Fruit fly (Drosophila melanogaster) whole organism, embryonic: Measurements from ENCODE around the gene CBP.

ENCODE experiments used
- Adf1 ChIP-seq: fragments of 200-800 bp; sonication (Bioruptor generic); IDR thresholded peaks from 2 replicates; pipeline ENCODE4 v1.3.6; 2022; ENCODE audit warnings: missing biosample characterization, missing genetic modification characterization
- CG1024 ChIP-seq: fragments of 200-800 bp; sonication (Bioruptor generic); IDR thresholded peaks from 2 replicates; pipeline ENCODE4 v1.3.6; 2022; ENCODE audit warnings: missing biosample characterization, missing genetic modification characterization
- CG10654 ChIP-seq: fragments of 200-800 bp; sonication (Bioruptor generic); optimal IDR thresholded peaks from 2 replicates; lab custom pipeline; 2016; ENCODE audit warnings: missing biosample characterization, missing genetic modification characterization
- CG11696 ChIP-seq: fragments of 200-800 bp; sonication (Bioruptor generic); IDR thresholded peaks from 2 replicates; pipeline ENCODE4 v1.3.6; 2022; ENCODE audit warnings: missing biosample characterization, missing genetic modification characterization
- CG12744 ChIP-seq: fragments of 200-800 bp; sonication (Bioruptor generic); optimal IDR thresholded peaks from 2 replicates; lab custom pipeline; 2016; ENCODE audit warnings: missing biosample characterization, missing genetic modification characterization
- CG14050 ChIP-seq: fragments of 200-800 bp; sonication (Bioruptor generic); IDR thresholded peaks from 3 replicates; pipeline ENCODE4 v1.3.6; 2022; ENCODE audit warnings: missing biosample characterization, missing genetic modification characterization
- CG14441 ChIP-seq: fragments of 200-800 bp; sonication (Bioruptor generic); IDR thresholded peaks from 2 replicates; pipeline ENCODE4 v1.3.6; 2022; ENCODE audit warnings: missing biosample characterization, missing genetic modification characterization
- CG2712 ChIP-seq: fragments of 200-800 bp; optimal IDR thresholded peaks from 3 replicates; lab custom pipeline; 2019; ENCODE audit warnings: missing biosample characterization, mild to moderate bottlenecking, missing genetic modification characterization, moderate library complexity
- CG30020 ChIP-seq: fragments of 200-800 bp; optimal IDR thresholded peaks from 2 replicates; lab custom pipeline; 2019; ENCODE audit warnings: missing biosample characterization, mild to moderate bottlenecking, missing genetic modification characterization, moderate library complexity
- CG3163 ChIP-seq: fragments of 200-800 bp; sonication (Bioruptor generic); optimal IDR thresholded peaks from 3 replicates; lab custom pipeline; 2016; ENCODE audit warnings: missing biosample characterization, missing genetic modification characterization
- CG34376 ChIP-seq: fragments of 200-800 bp; sonication (Bioruptor generic); optimal IDR thresholded peaks from 2 replicates; lab custom pipeline; 2018; ENCODE audit warnings: missing biosample characterization, mild to moderate bottlenecking, missing genetic modification characterization
- CG3995 ChIP-seq: fragments of 200-800 bp; sonication (Bioruptor generic); optimal IDR thresholded peaks from 3 replicates; lab custom pipeline; 2016; ENCODE audit warnings: missing biosample characterization, missing genetic modification characterization
- CG4820 ChIP-seq: fragments of 200-800 bp; sonication (Bioruptor generic); optimal IDR thresholded peaks from 3 replicates; lab custom pipeline; 2016; ENCODE audit warnings: missing biosample characterization, missing genetic modification characterization
- CG5953 ChIP-seq: fragments of 200-800 bp; sonication (Bioruptor generic); IDR thresholded peaks from 2 replicates; pipeline ENCODE4 v1.3.6; 2022; ENCODE audit warnings: missing biosample characterization, missing genetic modification characterization
- CG7271 ChIP-seq: fragments of 200-800 bp; sonication (Bioruptor generic); optimal IDR thresholded peaks from 2 replicates; lab custom pipeline; 2018; ENCODE audit warnings: missing biosample characterization, mild to moderate bottlenecking, missing genetic modification characterization, moderate library complexity
- CG7357 ChIP-seq: fragments of 200-800 bp; sonication (Bioruptor generic); IDR thresholded peaks from 3 replicates; pipeline ENCODE4 v1.3.6; 2022; ENCODE audit warnings: missing biosample characterization, missing genetic modification characterization
- CG7556 ChIP-seq: fragments of 200-800 bp; sonication (Bioruptor generic); optimal IDR thresholded peaks from 2 replicates; lab custom pipeline; 2017; ENCODE audit warnings: missing biosample characterization, mild to moderate bottlenecking, missing genetic modification characterization
- CG9215 ChIP-seq: fragments of 200-800 bp; sonication (Bioruptor generic); IDR thresholded peaks from 2 replicates; pipeline ENCODE4 v1.3.6; 2022; ENCODE audit warnings: missing biosample characterization, missing genetic modification characterization
- CkIIα-i1 ChIP-seq: fragments of 200-800 bp; sonication (Bioruptor generic); IDR thresholded peaks from 2 replicates; pipeline ENCODE4 v1.3.6; 2022; ENCODE audit warnings: missing biosample characterization, missing genetic modification characterization
- CrebB ChIP-seq: fragments of 200-800 bp; sonication (Bioruptor generic); optimal IDR thresholded peaks from 3 replicates; lab custom pipeline; 2018; ENCODE audit warnings: missing biosample characterization, mild to moderate bottlenecking, missing genetic modification characterization
- D19B ChIP-seq: fragments of 200-800 bp; sonication (Bioruptor generic); optimal IDR thresholded peaks from 2 replicates; lab custom pipeline; 2017; ENCODE audit warnings: missing biosample characterization, mild to moderate bottlenecking, missing genetic modification characterization
- Deaf1 ChIP-seq: fragments of 200-800 bp; optimal IDR thresholded peaks from 3 replicates; lab custom pipeline; 2019; ENCODE audit warnings: missing biosample characterization, mild to moderate bottlenecking, missing genetic modification characterization, moderate library complexity
- Eip74EF ChIP-seq, 2 experiments: fragments of 200-800 bp in 1 of 2; fragments of >200 bp in 1 of 2; sonication (Bioruptor generic) in 1 of 2; optimal IDR thresholded peaks; 2 replicates each; lab custom pipeline; 2017 to 2019; ENCODE audit warnings: missing biosample characterization in 2 of 2, missing genetic modification characterization in 2 of 2, mild to moderate bottlenecking in 1 of 2, moderate library complexity in 1 of 2
- Ets65A ChIP-seq: fragments of 200-800 bp; sonication (Bioruptor generic); peaks from one replicate; lab custom pipeline; 2016; ENCODE audit warnings: missing biosample characterization, missing genetic modification characterization
- Fer3 ChIP-seq: fragments of 200-800 bp; sonication (Bioruptor generic); optimal IDR thresholded peaks from 2 replicates; lab custom pipeline; 2018; ENCODE audit warnings: missing biosample characterization, mild to moderate bottlenecking, missing genetic modification characterization, moderate library complexity
- GATAe ChIP-seq: fragments of 200-800 bp; sonication (Bioruptor generic); conservative IDR thresholded peaks from 2 replicates; pipeline ENCODE4 v1.3.6; 2022; ENCODE audit warnings: missing biosample characterization, missing genetic modification characterization
- HLH3B ChIP-seq: fragments of 200-800 bp; sonication (Bioruptor generic); IDR thresholded peaks from 2 replicates; pipeline ENCODE4 v1.3.6; 2022; ENCODE audit warnings: missing biosample characterization, missing genetic modification characterization
- Hand ChIP-seq: fragments of 200-800 bp; sonication (Bioruptor generic); optimal IDR thresholded peaks from 2 replicates; lab custom pipeline; 2017; ENCODE audit warnings: mild to moderate bottlenecking, missing biosample characterization, missing genetic modification reagents, missing genetic modification characterization
- Hey ChIP-seq: fragments of 200-800 bp; sonication (Bioruptor generic); optimal IDR thresholded peaks from 3 replicates; lab custom pipeline; 2018; ENCODE audit warnings: missing biosample characterization, mild to moderate bottlenecking, missing genetic modification characterization
- HmgD ChIP-seq: fragments of 200-800 bp; sonication (Bioruptor generic); optimal IDR thresholded peaks from 3 replicates; lab custom pipeline; 2016; ENCODE audit warnings: missing biosample characterization, missing genetic modification characterization
- Hr51 ChIP-seq, 2 experiments: fragments of 200-800 bp; sonication (Bioruptor generic); optimal IDR thresholded peaks; 2 replicates in 1 of 2; 3 replicates in 1 of 2; lab custom pipeline; 2016 to 2018; ENCODE audit warnings: missing biosample characterization in 2 of 2, missing genetic modification characterization in 2 of 2, mild to moderate bottlenecking in 1 of 2, moderate library complexity in 1 of 2
- Jarid2 ChIP-seq: fragments of 200-800 bp; sonication (Bioruptor generic); optimal IDR thresholded peaks from 3 replicates; lab custom pipeline; 2017; ENCODE audit warnings: mild to moderate bottlenecking, missing biosample characterization, missing genetic modification reagents, missing genetic modification characterization
- Med ChIP-seq: fragments of 200-800 bp; sonication (Bioruptor generic); peaks from one replicate; lab custom pipeline; 2016; ENCODE audit warnings: missing biosample characterization, missing genetic modification characterization, mild to moderate bottlenecking, inconsistent platforms, moderate library complexity
- Ssrp ChIP-seq: fragments of 200-800 bp; sonication (Bioruptor generic); optimal IDR thresholded peaks from 2 replicates; lab custom pipeline; 2018; ENCODE audit warnings: missing biosample characterization, mild to moderate bottlenecking, missing genetic modification characterization, moderate library complexity
- Usf ChIP-seq: fragments of 200-800 bp; sonication (Bioruptor generic); optimal IDR thresholded peaks from 2 replicates; lab custom pipeline; 2017; ENCODE audit warnings: missing genotype, missing biosample characterization, missing genetic modification characterization
- cg ChIP-seq: fragments of 200-800 bp; sonication (Bioruptor generic); optimal IDR thresholded peaks from 3 replicates; lab custom pipeline; 2019; ENCODE audit warnings: missing biosample characterization, mild to moderate bottlenecking, missing genetic modification characterization, moderate library complexity
- dati ChIP-seq: fragments of 200-800 bp; sonication (Bioruptor generic); IDR thresholded peaks from 2 replicates; pipeline ENCODE4 v1.3.6; 2022; ENCODE audit warnings: missing biosample characterization, missing genetic modification characterization
- ems ChIP-seq: fragments of 200-800 bp; sonication (Bioruptor generic); optimal IDR thresholded peaks from 3 replicates; lab custom pipeline; 2016; ENCODE audit warnings: missing biosample characterization, missing genetic modification characterization
- eyg ChIP-seq: fragments of 200-800 bp; sonication (Bioruptor generic); optimal IDR thresholded peaks from 3 replicates; lab custom pipeline; 2016; ENCODE audit warnings: missing biosample characterization, missing genetic modification characterization
- gcm2 ChIP-seq: fragments of 200-800 bp; sonication (Bioruptor generic); optimal IDR thresholded peaks from 2 replicates; lab custom pipeline; 2016; ENCODE audit warnings: missing biosample characterization, missing genetic modification characterization
- gem ChIP-seq: fragments of 200-800 bp; sonication (Bioruptor generic); optimal IDR thresholded peaks from 2 replicates; lab custom pipeline; 2019; ENCODE audit warnings: missing biosample characterization, mild to moderate bottlenecking, missing genetic modification characterization, moderate library complexity
- inv ChIP-seq: fragments of 200-800 bp; sonication (Bioruptor generic); IDR thresholded peaks from 2 replicates; pipeline ENCODE4 v1.3.6; 2022; ENCODE audit warnings: missing biosample characterization, missing genetic modification characterization; ENCODE audit not compliant: partially characterized antibody
- nmo ChIP-seq: fragments of 200-800 bp; sonication (Bioruptor generic); optimal IDR thresholded peaks from 2 replicates; lab custom pipeline; 2018; ENCODE audit warnings: missing biosample characterization, mild to moderate bottlenecking, missing genetic modification characterization, moderate library complexity
- pho ChIP-seq: fragments of 200-800 bp; sonication (Bioruptor generic); optimal IDR thresholded peaks from 2 replicates; lab custom pipeline; 2016; ENCODE audit warnings: missing biosample characterization, missing genetic modification characterization
- pros ChIP-seq: fragments of 200-800 bp; sonication (Bioruptor generic); optimal IDR thresholded peaks from 3 replicates; lab custom pipeline; 2019; ENCODE audit warnings: missing biosample characterization, mild to moderate bottlenecking, missing genetic modification characterization, moderate library complexity
- run ChIP-seq: fragments of 200-800 bp; sonication (Bioruptor generic); optimal IDR thresholded peaks from 3 replicates; lab custom pipeline; 2018; ENCODE audit warnings: missing biosample characterization, mild to moderate bottlenecking, missing genetic modification characterization
- sens-2 ChIP-seq: fragments of 200-800 bp; sonication (Bioruptor generic); IDR thresholded peaks from 2 replicates; pipeline ENCODE4 v1.3.6; 2022; ENCODE audit warnings: missing biosample characterization, missing genetic modification characterization
- slbo ChIP-seq: fragments of 200-800 bp; sonication (Bioruptor generic); IDR thresholded peaks from 2 replicates; pipeline ENCODE4 v1.3.6; 2022; ENCODE audit warnings: missing biosample characterization, missing genetic modification characterization
- sna ChIP-seq: fragments of 200-800 bp; sonication (Bioruptor generic); IDR thresholded peaks from 2 replicates; pipeline ENCODE4 v1.3.6; 2022; ENCODE audit warnings: missing biosample characterization, missing genetic modification characterization; ENCODE audit not compliant: partially characterized antibody
- wek ChIP-seq: fragments of 200-800 bp; sonication (Bioruptor generic); optimal IDR thresholded peaks from 3 replicates; lab custom pipeline; 2018; ENCODE audit warnings: missing biosample characterization, mild to moderate bottlenecking, missing genetic modification characterization, moderate library complexity

CBP gene

DNA sequence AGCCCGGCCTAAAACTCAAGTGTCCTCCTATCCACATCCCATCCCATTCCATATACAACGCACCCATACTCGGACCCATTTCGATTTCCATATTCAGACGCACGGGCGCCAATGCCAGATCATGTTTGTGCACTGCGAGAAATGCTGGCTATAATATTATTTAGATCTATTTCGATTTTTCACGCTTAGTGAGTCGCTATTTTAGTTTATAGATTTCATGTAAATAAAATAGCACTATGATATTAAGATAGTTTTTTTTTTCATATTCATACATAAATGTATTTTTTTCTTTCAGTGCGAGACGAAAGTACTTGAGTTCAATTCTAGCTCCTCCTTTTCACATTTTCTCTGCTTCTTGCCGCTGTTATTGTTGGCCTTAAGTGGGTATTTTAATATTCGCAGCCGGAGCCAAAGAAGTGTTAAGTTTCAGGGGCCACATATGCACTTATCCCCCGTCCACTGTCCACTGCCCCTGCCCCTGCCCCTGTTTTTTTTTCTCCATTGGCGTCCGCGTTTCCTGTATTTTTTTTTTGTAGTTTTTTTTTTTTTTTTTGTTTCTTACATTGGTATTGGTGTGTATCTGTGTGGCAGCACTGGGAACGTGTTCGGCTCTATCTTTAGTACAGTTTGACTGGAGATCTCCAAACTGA lies 45.2 kb upstream of the CBP start (continued):
- peak; percentile 54 for TF ChIP-seq ems (GFP tag; lab: Kevin White, UChicago)
- TF ChIP-seq CG2712 (tag; lab: Kevin White, UChicago): peak; percentile 90
- TF ChIP-seq sens-2: peak; percentile 77
- TF ChIP-seq pros: peak; percentile 66
- 0 out of 2 replicates have a peak, but pooled peaks have one; percentile 47 for TF ChIP-seq CG14441 (GFP tag; lab: Robert Waterston, UW)
- TF ChIP-seq CG34376 (GFP tag; lab: Kevin White, UChicago): no peak
- peak; percentile 11 for TF ChIP-seq CG12744
- TF ChIP-seq sna (GFP tag; lab: Robert Waterston, UW): no peak
- peak; percentile 74 for TF ChIP-seq CG10654 (GFP tag; lab: Kevin White, UChicago)
- TF ChIP-seq CG30020: no peak
- no peak for TF ChIP-seq CG3995
- TF ChIP-seq Hr51 (GFP tag; optimal IDR thresholded peaks at IDR 0.05; lab: Kevin White, UChicago): peak; percentile 65 to 69
- TF ChIP-seq CG7357: peak; percentile 52; the same call in 1 of the 3 replicates
- no peak for TF ChIP-seq wek (GFP tag; lab: Kevin White, UChicago)
- TF ChIP-seq slbo (GFP tag; lab: Robert Waterston, UW): no peak
- peak; percentile 77 for TF ChIP-seq HLH3B (GFP tag; lab: Robert Waterston, UW)
- TF ChIP-seq CkIIα-i1 (GFP tag; lab: Robert Waterston, UW): no peak
- no peak for TF ChIP-seq Adf1 (GFP tag; lab: Robert Waterston, UW)
- no peak for TF ChIP-seq D19B (GFP tag; lab: Kevin White, UChicago)
- peak; percentile 92 for TF ChIP-seq Ets65A (GFP tag; lab: Kevin White, UChicago)
- TF ChIP-seq CrebB (tag; lab: Kevin White, UChicago): no peak
- peak; percentile 41 for TF ChIP-seq CG5953 (GFP tag; lab: Robert Waterston, UW)
- TF ChIP-seq GATAe (GFP tag; lab: Robert Waterston, UW): no peak
- TF ChIP-seq CG3163: no peak
- peak; percentile 82 for TF ChIP-seq Med (GFP tag; lab: Kevin White, UChicago)
- peak; percentile 78 for TF ChIP-seq CG4820 (GFP tag; lab: Kevin White, UChicago)
- TF ChIP-seq eyg (GFP tag; lab: Kevin White, UChicago): no peak
- TF ChIP-seq CG9215 (GFP tag; lab: Robert Waterston, UW): no peak
- no peak for TF ChIP-seq cg (GFP tag; lab: Kevin White, UChicago)
- peak; percentile 80 for TF ChIP-seq CG7556 (GFP tag; lab: Kevin White, UChicago)
- TF ChIP-seq HmgD (GFP tag; lab: Kevin White, UChicago): no peak
- TF ChIP-seq Hey (tag; lab: Kevin White, UChicago): no peak
- peak; percentile 54 for TF ChIP-seq Usf
- TF ChIP-seq Fer3: peak; percentile 41
- no peak for TF ChIP-seq inv (GFP tag; lab: Robert Waterston, UW)
- TF ChIP-seq CG14050: peak; percentile 30; the same call in 2 of the 3 replicates
- peak; percentile 38 for TF ChIP-seq run
- peak; percentile 11 for TF ChIP-seq Deaf1 (tag; lab: Kevin White, UChicago)
- peak; percentile 77 for TF ChIP-seq Ssrp (tag; lab: Kevin White, UChicago)
- no peak for TF ChIP-seq Hand (GFP tag; lab: Kevin White, UChicago)
- TF ChIP-seq CG11696 (GFP tag; lab: Robert Waterston, UW): no peak
- TF ChIP-seq gem: peak; percentile 90
- peak; percentile 26 for TF ChIP-seq pho (GFP tag; lab: Kevin White, UChicago)
- TF ChIP-seq dati (GFP tag; lab: Robert Waterston, UW): peak; percentile 38; the same call in 1 of the 2 replicates
- TF ChIP-seq Eip74EF (GFP tag; optimal IDR thresholded peaks at IDR 0.05; lab: Kevin White, UChicago): peak in 1 of 2 experiments; percentile 68
- TF ChIP-seq CG1024 (GFP tag; lab: Robert Waterston, UW): peak; percentile 11; the same call in 1 of the 2 replicates
- TF ChIP-seq CG7271 (tag; lab: Kevin White, UChicago): no peak
- peak; percentile 50 for TF ChIP-seq gcm2 (GFP tag; lab: Kevin White, UChicago)
- TF ChIP-seq Jarid2 (GFP tag; lab: Kevin White, UChicago): peak; percentile 26
- TF ChIP-seq nmo (GFP tag; lab: Kevin White, UChicago): peak; percentile 89
